Worm (Caenorhabditis elegans): ENCODE data around the gene R10E9.2.

The R10E9.2 gene

ce11 chrIII:3916624-3917023 is 47.5 kb downstream of the R10E9.2 start, which contains the start of gene ccdc-47 (continued):
- TF ChIP-seq tbx-7 (tag; optimal IDR thresholded peaks at IDR 0.05) (peak; percentile 39), ref-2 (tag; optimal IDR thresholded peaks at IDR 0.05) (peak; percentile 86), unc-42 (tag; optimal IDR thresholded peaks at IDR 0.05) (peak; percentile 45), elt-2 (tag; optimal IDR thresholded peaks at IDR 0.05) (peak; percentile 93), ceh-45 (GFP tag; IDR thresholded peaks at IDR 0.05) (peak; percentile 73; the same call in 1 of the 2 replicates), Y22D7AL.16 (tag; optimal IDR thresholded peaks at IDR 0.05) (peak; percentile 56), fax-1 (tag; optimal IDR thresholded peaks at IDR 0.05) (peak; percentile 76), npax-4 (tag; optimal IDR thresholded peaks at IDR 0.05) (peak; percentile 48), eyg-1 (tag; optimal IDR thresholded peaks at IDR 0.05) (peak; percentile 48), syd-9 (tag; optimal IDR thresholded peaks at IDR 0.05) (peak; percentile 60), pha-2 (tag; optimal IDR thresholded peaks at IDR 0.05) (peak; percentile 77), hlh-6 (tag; optimal IDR thresholded peaks at IDR 0.05) (peak; percentile 91), ceh-30 (tag; optimal IDR thresholded peaks at IDR 0.05) (no peak), madf-2 (tag; optimal IDR thresholded peaks at IDR 0.05) (peak; percentile 79), gmeb-2 (tag; optimal IDR thresholded peaks at IDR 0.05) (peak; percentile 82), mec-3 (tag; optimal IDR thresholded peaks at IDR 0.05; ENCODE audit: borderline replicate concordance) (no peak), zip-5 (tag; optimal IDR thresholded peaks at IDR 0.05) (peak; percentile 61), ceh-2 (tag; optimal IDR thresholded peaks at IDR 0.05) (peak; percentile 81), C08G9.2 (tag; optimal IDR thresholded peaks at IDR 0.05) (peak; percentile 71), dmd-4 (tag; optimal IDR thresholded peaks at IDR 0.05; ENCODE audit: borderline replicate concordance) (peak; percentile 43), pros-1 (tag; optimal IDR thresholded peaks at IDR 0.05) (no peak), pat-9 (tag; optimal IDR thresholded peaks at IDR 0.05) (peak; percentile 89), ceh-34 (tag; optimal IDR thresholded peaks at IDR 0.05) (peak; percentile 75), nhr-232 (tag; optimal IDR thresholded peaks at IDR 0.05) (peak; percentile 74), ceh-18 (tag; optimal IDR thresholded peaks at IDR 0.05) (peak; percentile 52), hlh-15 (tag; optimal IDR thresholded peaks at IDR 0.05) (peak; percentile 68), rnt-1 (tag; optimal IDR thresholded peaks at IDR 0.05) (peak; percentile 86), sox-4 (tag; optimal IDR thresholded peaks at IDR 0.05) (peak; percentile 81), ceh-9 (tag; optimal IDR thresholded peaks at IDR 0.05) (no peak), unc-3 (GFP tag; conservative IDR thresholded peaks at IDR 0.05) (peak; percentile 66), unc-3 (tag; optimal IDR thresholded peaks at IDR 0.05) (peak; percentile 81), hlh-8 (tag; optimal IDR thresholded peaks at IDR 0.05) (peak; percentile 84), hlh-30 (tag; optimal IDR thresholded peaks at IDR 0.05; ENCODE audit: insufficient read depth) (no peak), pag-3 (tag; optimal IDR thresholded peaks at IDR 0.05; ENCODE audit: borderline replicate concordance) (no peak), C38D4.7 (GFP tag; optimal IDR thresholded peaks at IDR 0.05) (peak; percentile 77), ttx-3 (tag; optimal IDR thresholded peaks at IDR 0.05) (peak; percentile 82), nfya-1 (tag; optimal IDR thresholded peaks at IDR 0.05) (peak; percentile 88), sox-2 (GFP tag; IDR thresholded peaks at IDR 0.05) (peak; percentile 44), lim-6 (tag; optimal IDR thresholded peaks at IDR 0.05) (no peak), tbx-2 (tag; optimal IDR thresholded peaks at IDR 0.05) (peak; percentile 88), ceh-6 (GFP tag; optimal IDR thresholded peaks at IDR 0.05) (peak; percentile 79), ahr-1 (tag; optimal IDR thresholded peaks at IDR 0.05) (peak; percentile 71), lin-11 (tag; optimal IDR thresholded peaks at IDR 0.05) (peak; percentile 55), unc-55 (GFP tag; optimal IDR thresholded peaks at IDR 0.05) (no peak), fkh-10 (GFP tag; optimal IDR thresholded peaks at IDR 0.05) (no peak), fkh-6 (tag; optimal IDR thresholded peaks at IDR 0.05) (peak; percentile 72)

Data from whole organism, late embryonic.